Worm (Caenorhabditis elegans) whole organism, young adult: ENCODE measurements around the gene ZK1010.4.

Experiments
- C06A6.2 ChIP-seq: fragments of 200-800 bp; sonication (Bioruptor generic); conservative IDR thresholded peaks from 2 replicates; pipeline ENCODE4 v1.3.6; 2022; ENCODE audit warnings: missing genetic modification characterization, missing compliant biosample characterization
- F10E7.11 ChIP-seq: sonication (generic microtip); optimal IDR thresholded peaks from 2 replicates; lab custom pipeline; 2017; ENCODE audit warnings: mild to moderate bottlenecking, missing genetic modification characterization, moderate library complexity, missing compliant biosample characterization
- F23B12.7 ChIP-seq: sonication (generic microtip); optimal IDR thresholded peaks from 2 replicates; lab custom pipeline; 2017; ENCODE audit warnings: missing genetic modification characterization, mild to moderate bottlenecking, missing compliant biosample characterization, antibody characterized with exemption, moderate library complexity; ENCODE audit not compliant: insufficient read depth
- F33H1.4 ChIP-seq: fragments of 200-800 bp; sonication (Bioruptor generic); IDR thresholded peaks from 2 replicates; pipeline ENCODE4 v1.3.6; 2022; ENCODE audit warnings: missing genetic modification reagents, missing genetic modification characterization, missing compliant biosample characterization
- F57C9.4 ChIP-seq: sonication (generic microtip); optimal IDR thresholded peaks from 2 replicates; lab custom pipeline; 2017; ENCODE audit warnings: mild to moderate bottlenecking, missing genetic modification characterization, missing compliant biosample characterization
- K11D2.4 ChIP-seq: fragments of 200-800 bp; sonication (Bioruptor generic); IDR thresholded peaks from 2 replicates; pipeline ENCODE4 v1.3.6; 2022; ENCODE audit warnings: missing genetic modification reagents, missing genetic modification characterization, missing compliant biosample characterization
- T07F8.4 ChIP-seq: sonication (generic microtip); optimal IDR thresholded peaks from 2 replicates; lab custom pipeline; 2016; ENCODE audit warnings: mild to moderate bottlenecking, missing genetic modification characterization, moderate library complexity, missing compliant biosample characterization
- Y67H2A.10 ChIP-seq: fragments of 200-800 bp; sonication (Bioruptor generic); conservative IDR thresholded peaks from 2 replicates; pipeline ENCODE4 v1.3.6; 2022; ENCODE audit warnings: missing genetic modification reagents, missing genetic modification characterization, missing compliant biosample characterization
- Y79H2A.3 ChIP-seq: fragments of 200-800 bp; sonication (Bioruptor generic); conservative IDR thresholded peaks from 2 replicates; pipeline ENCODE4 v1.3.6; 2022; ENCODE audit warnings: missing genetic modification reagents, missing genetic modification characterization, missing compliant biosample characterization
- ama-1 ChIP-seq, 3 experiments: fragments of 150-350 bp in 1 of 3; sonication (generic microtip) in 2 of 3; optimal IDR thresholded peaks; 2 replicates each; lab custom pipeline; 2014 to 2018; ENCODE audit warnings: missing biosample characterization in 2 of 3, missing genetic modification characterization in 2 of 3, missing genetic modification reagents in 2 of 3
- attf-5 ChIP-seq: fragments of 200-800 bp; sonication (Bioruptor generic); optimal IDR thresholded peaks from 2 replicates; lab custom pipeline; 2018; ENCODE audit warnings: mild to moderate bottlenecking, missing genetic modification characterization, missing compliant biosample characterization
- cebp-1 ChIP-seq, 2 experiments: fragments of 200-800 bp in 1 of 2; sonication (Bioruptor generic) in 1 of 2; sonication (generic microtip) in 1 of 2; IDR thresholded peaks in 1 of 2; optimal IDR thresholded peaks in 1 of 2; 2 replicates each; pipeline versions ENCODE4 v1.3.6 to Lab custom; 2017 to 2022; ENCODE audit warnings: missing compliant biosample characterization in 2 of 2, missing genetic modification characterization in 2 of 2, mild to moderate bottlenecking in 1 of 2, missing genetic modification reagents in 1 of 2, moderate library complexity in 1 of 2
- ceh-27 ChIP-seq: fragments of 200-800 bp; sonication (Bioruptor generic); optimal IDR thresholded peaks from 2 replicates; lab custom pipeline; 2018; ENCODE audit warnings: mild to moderate bottlenecking, missing genetic modification characterization, moderate library complexity, missing compliant biosample characterization
- ceh-40 ChIP-seq: fragments of 200-800 bp; sonication (Bioruptor generic); IDR thresholded peaks from 2 replicates; pipeline ENCODE4 v1.3.6; 2022; ENCODE audit warnings: missing genetic modification characterization, missing compliant biosample characterization
- ceh-58 ChIP-seq: fragments of 200-800 bp; sonication (Bioruptor generic); IDR thresholded peaks from 2 replicates; pipeline ENCODE4 v1.3.6; 2022; ENCODE audit warnings: missing genetic modification characterization, missing compliant biosample characterization
- die-1 ChIP-seq: sonication (generic microtip); optimal IDR thresholded peaks from 2 replicates; lab custom pipeline; 2016; ENCODE audit warnings: missing genotype, mild to moderate bottlenecking, missing genetic modification characterization, missing compliant biosample characterization
- dox-1 ChIP-seq: fragments of 200-800 bp; sonication (Bioruptor generic); IDR thresholded peaks from 2 replicates; pipeline ENCODE4 v1.3.6; 2022; ENCODE audit warnings: missing genetic modification reagents, missing genetic modification characterization, missing compliant biosample characterization
- dpff-1 ChIP-seq: sonication (generic microtip); optimal IDR thresholded peaks from 2 replicates; lab custom pipeline; 2017; ENCODE audit warnings: mild to moderate bottlenecking, missing genetic modification characterization, missing compliant biosample characterization
- dpl-1 ChIP-seq: fragments of 150-350 bp; optimal IDR thresholded peaks from 2 replicates; lab custom pipeline; 2014; ENCODE audit warnings: missing biosample characterization, missing genetic modification reagents, missing genetic modification characterization
- efl-1 ChIP-seq: fragments of 150-350 bp; optimal IDR thresholded peaks from 2 replicates; lab custom pipeline; 2014; ENCODE audit warnings: missing biosample characterization, missing genetic modification reagents, missing genetic modification characterization
- egl-18 ChIP-seq: fragments of 200-800 bp; sonication (Bioruptor generic); IDR thresholded peaks from 2 replicates; pipeline ENCODE4 v1.3.6; 2022; ENCODE audit warnings: missing genetic modification reagents, missing genetic modification characterization, missing compliant biosample characterization
- egrh-3 ChIP-seq: fragments of 200-800 bp; sonication (Bioruptor generic); IDR thresholded peaks from 2 replicates; pipeline ENCODE4 v1.3.6; 2022; ENCODE audit warnings: missing genetic modification reagents, missing genetic modification characterization, missing compliant biosample characterization
- ets-4 ChIP-seq: fragments of 200-800 bp; sonication (Bioruptor generic); optimal IDR thresholded peaks from 2 replicates; lab custom pipeline; 2018; ENCODE audit warnings: mild to moderate bottlenecking, missing genetic modification characterization, missing compliant biosample characterization
- him-1 ChIP-seq: sonication (generic microtip); optimal IDR thresholded peaks from 2 replicates; lab custom pipeline; 2016; ENCODE audit warnings: missing genotype, missing genetic modification reagents, missing genetic modification characterization, missing compliant biosample characterization
- hmg-1.2 ChIP-seq: fragments of 200-800 bp; sonication (Bioruptor generic); IDR thresholded peaks from 2 replicates; pipeline ENCODE4 v1.3.6; 2022; ENCODE audit warnings: missing genetic modification reagents, missing genetic modification characterization, missing compliant biosample characterization
- lsy-27 ChIP-seq: sonication (generic microtip); optimal IDR thresholded peaks from 2 replicates; lab custom pipeline; 2017; ENCODE audit warnings: missing genetic modification characterization, mild to moderate bottlenecking, missing compliant biosample characterization, antibody characterized with exemption, missing genotype, borderline replicate concordance; ENCODE audit not compliant: insufficient read depth
- madf-3 ChIP-seq: fragments of 200-800 bp; sonication (Bioruptor generic); IDR thresholded peaks from 2 replicates; pipeline ENCODE4 v1.3.6; 2022; ENCODE audit warnings: missing genetic modification reagents, missing genetic modification characterization, missing compliant biosample characterization
- madf-6 ChIP-seq: fragments of 200-800 bp; sonication (Bioruptor generic); IDR thresholded peaks from 2 replicates; pipeline ENCODE4 v1.3.6; 2022; ENCODE audit warnings: missing genetic modification reagents, missing genetic modification characterization, missing compliant biosample characterization
- madf-8 ChIP-seq: fragments of 200-800 bp; sonication (Bioruptor generic); conservative IDR thresholded peaks from 2 replicates; pipeline ENCODE4 v1.3.6; 2022; ENCODE audit warnings: missing genetic modification reagents, missing genetic modification characterization, missing compliant biosample characterization
- mcd-1 ChIP-seq: fragments of 200-800 bp; sonication (Bioruptor generic); IDR thresholded peaks from 2 replicates; pipeline ENCODE4 v1.3.6; 2022; ENCODE audit warnings: missing genetic modification reagents, missing genetic modification characterization, missing compliant biosample characterization
- mel-28 ChIP-seq: sonication (generic microtip); optimal IDR thresholded peaks from 2 replicates; lab custom pipeline; 2016; ENCODE audit warnings: borderline replicate concordance, mild to moderate bottlenecking, missing genetic modification characterization, missing compliant biosample characterization
- nfyb-1 ChIP-seq: fragments of 200-800 bp; sonication (Bioruptor generic); IDR thresholded peaks from 2 replicates; pipeline ENCODE4 v1.3.6; 2022; ENCODE audit warnings: missing genetic modification reagents, missing genetic modification characterization, missing compliant biosample characterization
- nhr-120 ChIP-seq: fragments of 200-800 bp; sonication (Bioruptor generic); IDR thresholded peaks from 2 replicates; pipeline ENCODE4 v1.3.6; 2022; ENCODE audit warnings: missing genetic modification characterization, missing compliant biosample characterization
- nhr-179 ChIP-seq: sonication (generic microtip); optimal IDR thresholded peaks from 2 replicates; lab custom pipeline; 2016; ENCODE audit warnings: mild to moderate bottlenecking, missing genetic modification characterization, missing compliant biosample characterization
- pha-4 ChIP-seq: fragments of 150-350 bp; sonication (generic microtip); optimal IDR thresholded peaks from 2 replicates; lab custom pipeline; 2014; ENCODE audit warnings: missing biosample characterization, missing genetic modification reagents, missing genetic modification characterization
- sea-2 ChIP-seq: fragments of 200-800 bp; sonication (Bioruptor generic); IDR thresholded peaks from 2 replicates; pipeline ENCODE4 v1.3.6; 2022; ENCODE audit warnings: missing genetic modification characterization, missing compliant biosample characterization
- snpc-1.3 ChIP-seq: sonication (generic microtip); optimal IDR thresholded peaks from 2 replicates; lab custom pipeline; 2017; ENCODE audit warnings: missing genetic modification characterization, mild to moderate bottlenecking, missing compliant biosample characterization, antibody characterized with exemption, moderate library complexity, missing genotype, missing genetic modification reagents; ENCODE audit not compliant: insufficient read depth
- snpc-3.4 ChIP-seq: sonication (generic microtip); optimal IDR thresholded peaks from 2 replicates; lab custom pipeline; 2017; ENCODE audit warnings: missing genetic modification characterization, mild to moderate bottlenecking, missing compliant biosample characterization, antibody characterized with exemption, moderate library complexity, missing genotype, missing genetic modification reagents
- sptf-2 ChIP-seq: fragments of 200-800 bp; sonication (Bioruptor generic); optimal IDR thresholded peaks from 2 replicates; lab custom pipeline; 2018; ENCODE audit warnings: mild to moderate bottlenecking, missing genetic modification characterization, missing compliant biosample characterization
- tlf-1 ChIP-seq: fragments of 200-800 bp; sonication (Bioruptor generic); optimal IDR thresholded peaks from 2 replicates; lab custom pipeline; 2018; ENCODE audit warnings: mild to moderate bottlenecking, missing genetic modification characterization, missing compliant biosample characterization
- zfh-2 ChIP-seq: fragments of 200-800 bp; sonication (Bioruptor generic); conservative IDR thresholded peaks from 2 replicates; pipeline ENCODE4 v1.3.6; 2022; ENCODE audit warnings: missing genetic modification reagents, missing genetic modification characterization, missing compliant biosample characterization
- zim-3 ChIP-seq: sonication (generic microtip); optimal IDR thresholded peaks from 2 replicates; lab custom pipeline; 2017; ENCODE audit warnings: mild to moderate bottlenecking, missing genetic modification characterization, moderate library complexity, missing compliant biosample characterization
- ztf-28 ChIP-seq: fragments of 200-800 bp; sonication (Bioruptor generic); IDR thresholded peaks from 2 replicates; pipeline ENCODE4 v1.3.6; 2022; ENCODE audit warnings: missing genetic modification reagents, missing genetic modification characterization, missing compliant biosample characterization
- ztf-6 ChIP-seq: fragments of 200-800 bp; sonication (Bioruptor generic); IDR thresholded peaks from 2 replicates; pipeline ENCODE4 v1.3.6; 2022; ENCODE audit warnings: missing genetic modification reagents, missing genetic modification characterization, missing compliant biosample characterization

The ZK1010.4 gene

DNA sequence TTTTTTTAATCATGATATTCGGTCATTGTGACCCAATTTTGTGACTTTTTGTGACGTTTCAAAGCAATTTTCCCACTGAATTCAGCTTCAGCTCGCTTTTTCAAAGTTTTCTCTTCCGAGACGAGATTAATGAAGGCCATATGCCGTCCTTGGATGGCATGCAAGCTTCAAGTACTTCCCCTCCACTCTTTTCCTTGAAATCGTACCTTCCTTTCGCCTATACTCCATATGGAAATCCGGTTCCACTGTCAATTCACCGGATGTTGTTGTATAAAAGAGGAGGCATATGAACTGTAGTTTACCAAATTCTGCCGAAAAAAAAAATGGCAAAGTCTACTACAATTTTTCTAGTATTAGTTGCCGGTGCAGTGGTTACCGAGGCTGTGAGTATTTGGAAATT is at the start of gene ZK1010.4:
ZK1010.4 (plus strand) TSS at position 301 of the 400 bp plus-strand sequence.
- no peak for TF ChIP-seq dpff-1 (tag; lab: Kevin White, UChicago)
- no peak for TF ChIP-seq ceh-40 (GFP tag; lab: Robert Waterston, UW)
- no peak for TF ChIP-seq ceh-27
- TF ChIP-seq, all 124 proteins: peak for 0

DNA sequence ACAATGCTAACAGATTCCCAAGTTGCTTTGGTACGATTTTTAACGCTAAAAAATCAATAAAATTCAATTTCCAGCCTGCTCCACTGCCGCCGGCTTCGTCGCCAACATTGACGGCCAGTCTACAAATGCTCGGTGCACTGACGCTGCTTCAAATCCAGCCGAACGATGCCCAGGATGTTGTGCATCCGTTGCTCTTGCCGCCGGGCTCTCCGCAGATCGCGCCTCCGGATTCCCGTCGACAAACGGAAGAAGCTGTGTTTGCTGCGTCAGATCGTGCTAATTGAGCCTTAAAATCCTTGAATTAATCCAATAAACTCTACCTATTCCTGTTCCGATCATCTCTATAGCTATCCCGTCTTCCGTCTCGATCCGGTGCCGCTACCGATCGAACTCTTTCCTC is 49.8 kb upstream of the ZK1010.4 start:
- TF ChIP-seq ets-4: no peak
- TF ChIP-seq zim-3 (tag; lab: Kevin White, UChicago): no peak
- no peak for TF ChIP-seq ztf-28 (GFP tag; lab: Robert Waterston, UW)
- 0 out of 2 replicates have a peak, but pooled peaks have one; percentile 21 for TF ChIP-seq madf-6
- no peak for TF ChIP-seq F33H1.4 (GFP tag; lab: Robert Waterston, UW)
- no peak for TF ChIP-seq die-1 (tag; lab: Kevin White, UChicago)
- TF ChIP-seq mcd-1 (GFP tag; lab: Robert Waterston, UW): 0 out of 2 replicates have a peak, but pooled peaks have one; percentile 11
- no peak for TF ChIP-seq F10E7.11
- no peak for TF ChIP-seq lsy-27
- TF ChIP-seq snpc-3.4 (tag; lab: Kevin White, UChicago): no peak
- no peak for TF ChIP-seq T07F8.4 (tag; lab: Kevin White, UChicago)
- TF ChIP-seq ceh-58 (GFP tag; lab: Robert Waterston, UW): no peak
- no peak for TF ChIP-seq ama-1 (optimal IDR thresholded peaks at IDR 0.05; lab: Kevin White, UChicago)
- TF ChIP-seq ama-1 (GFP tag; optimal IDR thresholded peaks at IDR 0.05; lab: Kevin White, UChicago): no peak
- no peak for TF ChIP-seq F23B12.7 (tag; lab: Kevin White, UChicago)
- TF ChIP-seq him-1 (tag; lab: Kevin White, UChicago): no peak
- TF ChIP-seq egrh-3 (GFP tag; lab: Robert Waterston, UW): peak; percentile 30; the same call in 1 of the 2 replicates
- peak; percentile 95 for TF ChIP-seq zfh-2
- no peak for TF ChIP-seq egl-18 (GFP tag; lab: Robert Waterston, UW)
- TF ChIP-seq Y79H2A.3 (GFP tag; lab: Robert Waterston, UW): no peak
- no peak for TF ChIP-seq snpc-1.3 (tag; lab: Kevin White, UChicago)
- no peak for TF ChIP-seq attf-5
- TF ChIP-seq ztf-6 (GFP tag; lab: Robert Waterston, UW): no peak
- TF ChIP-seq Y67H2A.10 (GFP tag; lab: Robert Waterston, UW): no peak
- no peak for TF ChIP-seq C06A6.2 (GFP tag; lab: Robert Waterston, UW)
- TF ChIP-seq pha-4: no peak
- no peak for TF ChIP-seq madf-3 (GFP tag; lab: Robert Waterston, UW)
- TF ChIP-seq mel-28 (tag; lab: Kevin White, UChicago): no peak
- TF ChIP-seq tlf-1 (GFP tag; lab: Kevin White, UChicago): no peak

ce11 chrIII:12931786-12932427 is 49.0 kb upstream of the ZK1010.4 start, which contains the start of gene rbm-7:
Gene rbm-7 (minus strand): TSS chrIII:12931867.
- TF ChIP-seq sea-2 (GFP tag; lab: Robert Waterston, UW): no peak
- no peak for TF ChIP-seq attf-5
- TF ChIP-seq nhr-179 (tag; lab: Kevin White, UChicago): no peak
- no peak for TF ChIP-seq sptf-2 (GFP tag; lab: Kevin White, UChicago)
- peak; percentile 53 for TF ChIP-seq hmg-1.2 (GFP tag; lab: Robert Waterston, UW)
- peak; percentile 49; the same call in 1 of the 2 replicates for TF ChIP-seq nfyb-1 (GFP tag; lab: Robert Waterston, UW)
- TF ChIP-seq K11D2.4 (GFP tag; lab: Robert Waterston, UW): peak; percentile 76
- no peak for TF ChIP-seq cebp-1 (GFP tag; IDR thresholded peaks at IDR 0.05; lab: Robert Waterston, UW)
- TF ChIP-seq cebp-1 (tag; optimal IDR thresholded peaks at IDR 0.05; lab: Kevin White, UChicago): peak; percentile 68
- no peak for TF ChIP-seq efl-1
- TF ChIP-seq nhr-120 (GFP tag; lab: Robert Waterston, UW): no peak
- TF ChIP-seq madf-8: peak; percentile 25; the same call in 1 of the 2 replicates
- TF ChIP-seq F23B12.7 (tag; lab: Kevin White, UChicago): peak; percentile 38
- peak; percentile 73 for TF ChIP-seq dox-1 (GFP tag; lab: Robert Waterston, UW)
- no peak for TF ChIP-seq mel-28 (tag; lab: Kevin White, UChicago)
- no peak for TF ChIP-seq T07F8.4 (tag; lab: Kevin White, UChicago)
- peak; percentile 29 for TF ChIP-seq dpl-1 (GFP tag; lab: Kevin White, UChicago)
- no peak for TF ChIP-seq F57C9.4 (tag; lab: Kevin White, UChicago)
